Worm (Caenorhabditis elegans): ENCODE results near the gene ndx-2.

- TF ChIP-seq T23F11.4 (GFP tag; optimal IDR thresholded peaks at IDR 0.05) = no peak
- no peak for TF ChIP-seq sox-4 (tag; optimal IDR thresholded peaks at IDR 0.05)
- no peak for TF ChIP-seq ama-1 (optimal IDR thresholded peaks at IDR 0.05)
- TF ChIP-seq pqm-1 (tag; optimal IDR thresholded peaks at IDR 0.05) = no peak
- TF ChIP-seq lin-11 (tag; optimal IDR thresholded peaks at IDR 0.05) = no peak
- TF ChIP-seq pat-9 (tag; optimal IDR thresholded peaks at IDR 0.05) = no peak
- TF ChIP-seq sdc-2 (tag; optimal IDR thresholded peaks at IDR 0.05) = no peak
- no peak for TF ChIP-seq ceh-14 (tag; optimal IDR thresholded peaks at IDR 0.05)
- no peak for TF ChIP-seq nhr-232 (tag; optimal IDR thresholded peaks at IDR 0.05)
- TF ChIP-seq ceh-34 (tag; optimal IDR thresholded peaks at IDR 0.05) = no peak
- no peak for TF ChIP-seq pha-4 (tag; optimal IDR thresholded peaks at IDR 0.05)
- no peak for TF ChIP-seq nhr-11 (tag; optimal IDR thresholded peaks at IDR 0.05)
- no peak for TF ChIP-seq fkh-10 (GFP tag; optimal IDR thresholded peaks at IDR 0.05)
- no peak for TF ChIP-seq ceh-22 (tag; optimal IDR thresholded peaks at IDR 0.05)
These were observed 10.9 kb upstream of the ndx-2 start for ce11 chrV:2675692-2676091.

Measured in whole organism, late embryonic.